Worm (Caenorhabditis elegans) whole organism, L3 larva: Measurements from ENCODE around the gene K01F9.2.

Experiments
- ZK546.5 ChIP-seq: sonication (generic microtip); optimal IDR thresholded peaks from 2 replicates; lab custom pipeline; 2017; ENCODE audit warnings: missing biosample characterization, missing genetic modification characterization
- egl-27 ChIP-seq: sonication (generic microtip); optimal IDR thresholded peaks from 4 replicates; lab custom pipeline; 2017; ENCODE audit warnings: missing biosample characterization, missing genetic modification reagents, missing genetic modification characterization
- elt-1 ChIP-seq: fragments of 150-350 bp; optimal IDR thresholded peaks from 2 replicates; lab custom pipeline; 2014; ENCODE audit warnings: missing biosample characterization, missing genetic modification characterization
- pqm-1 ChIP-seq: fragments of 150-350 bp; optimal IDR thresholded peaks from 2 replicates; lab custom pipeline; 2017; ENCODE audit warnings: missing biosample characterization, missing genetic modification characterization, inconsistent platforms
- snpc-4 ChIP-seq: fragments of 150-350 bp; optimal IDR thresholded peaks from 2 replicates; lab custom pipeline; 2014; ENCODE audit warnings: missing biosample characterization, missing genetic modification characterization

ce11 chrIII:8873990-8874668 lies 2.8 kb downstream of the K01F9.2 start:
- TF ChIP-seq snpc-4 (tag; lab: Kevin White, UChicago) (peak; percentile 30), elt-1 (tag; lab: Kevin White, UChicago) (peak; percentile 79), ZK546.5 (no peak), egl-27 (tag; lab: Kevin White, UChicago) (no peak), pqm-1 (no peak)
